Worm (Caenorhabditis elegans) whole organism, early embryonic: ENCODE measurements around the gene tmed-13.

Source experiments
- B0310.2 ChIP-seq: sonication (generic microtip); optimal IDR thresholded peaks from 2 replicates; lab custom pipeline; 2016; ENCODE audit warnings: mild to moderate bottlenecking, missing genetic modification characterization, missing compliant biosample characterization
- F13C5.2 ChIP-seq: sonication (generic microtip); optimal IDR thresholded peaks from 2 replicates; lab custom pipeline; 2017; ENCODE audit warnings: mild to moderate bottlenecking, missing genetic modification characterization, inconsistent platforms, missing compliant biosample characterization
- aly-1 ChIP-seq: sonication (generic microtip); optimal IDR thresholded peaks from 2 replicates; lab custom pipeline; 2016; ENCODE audit warnings: missing genetic modification characterization, missing compliant biosample characterization
- ama-1 ChIP-seq: fragments of 150-350 bp; optimal IDR thresholded peaks from 2 replicates; lab custom pipeline; 2014
- ceh-13 ChIP-seq: fragments of 200-800 bp; sonication (Bioruptor generic); optimal IDR thresholded peaks from 2 replicates; lab custom pipeline; 2018; ENCODE audit warnings: mild to moderate bottlenecking, missing genetic modification characterization, missing compliant biosample characterization
- ceh-36 ChIP-seq: sonication (generic microtip); optimal IDR thresholded peaks from 2 replicates; lab custom pipeline; 2016; ENCODE audit warnings: missing genetic modification characterization, inconsistent platforms, missing compliant biosample characterization
- ets-7 ChIP-seq: sonication (generic microtip); optimal IDR thresholded peaks from 2 replicates; lab custom pipeline; 2016; ENCODE audit warnings: missing genotype, missing genetic modification characterization, missing compliant biosample characterization
- flt-1 ChIP-seq: fragments of 200-800 bp; sonication (Bioruptor generic); IDR thresholded peaks from 2 replicates; pipeline ENCODE4 v1.3.6; 2022; ENCODE audit warnings: missing genetic modification characterization, missing compliant biosample characterization
- hmg-4 ChIP-seq: fragments of 200-800 bp; sonication (Bioruptor generic); optimal IDR thresholded peaks from 2 replicates; lab custom pipeline; 2018; ENCODE audit warnings: mild to moderate bottlenecking, missing genetic modification characterization, missing compliant biosample characterization
- scrt-1 ChIP-seq: fragments of 200-800 bp; sonication (Bioruptor generic); IDR thresholded peaks from 2 replicates; pipeline ENCODE4 v1.3.6; 2022; ENCODE audit warnings: missing genetic modification characterization, missing compliant biosample characterization
- tbx-11 ChIP-seq: fragments of 200-800 bp; sonication (Bioruptor generic); IDR thresholded peaks from 2 replicates; pipeline ENCODE4 v1.3.6; 2022; ENCODE audit warnings: missing genetic modification characterization, missing compliant biosample characterization
- tbx-37 ChIP-seq: fragments of 200-800 bp; sonication (Bioruptor generic); conservative IDR thresholded peaks from 2 replicates; pipeline ENCODE4 v1.3.6; 2022; ENCODE audit warnings: missing genetic modification reagents, missing genetic modification characterization, missing compliant biosample characterization

DNA sequence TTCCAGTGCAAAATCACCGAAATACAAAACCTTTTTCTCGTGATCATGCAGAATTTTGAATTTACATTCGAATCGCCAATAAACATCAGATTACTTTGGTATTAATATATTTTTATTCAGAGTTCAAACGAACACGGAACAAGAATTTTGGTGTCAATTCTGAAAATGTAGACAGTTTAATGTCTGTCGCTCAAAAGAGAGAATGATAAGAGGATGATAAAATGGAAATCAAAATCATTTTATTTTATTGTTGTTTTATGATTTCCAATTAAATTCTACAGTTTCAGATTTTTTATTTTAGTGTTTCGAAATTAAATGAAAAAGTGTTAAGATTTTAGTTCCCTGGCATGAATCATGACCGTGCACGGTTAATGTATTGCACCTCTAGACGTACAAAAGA is 38.8 kb downstream of the tmed-13 start:
- TF ChIP-seq ets-7 (tag; lab: Kevin White, UChicago): no peak
- TF ChIP-seq F13C5.2: no peak
- no peak for TF ChIP-seq ceh-13 (GFP tag; lab: Kevin White, UChicago)
- no peak for TF ChIP-seq scrt-1 (GFP tag; lab: Robert Waterston, UW)
- no peak for TF ChIP-seq ama-1 (lab: Kevin White, UChicago)
- TF ChIP-seq ceh-36 (tag; lab: Kevin White, UChicago): no peak
- no peak for TF ChIP-seq tbx-37 (GFP tag; lab: Robert Waterston, UW)
- no peak for TF ChIP-seq flt-1 (GFP tag; lab: Robert Waterston, UW)
- TF ChIP-seq B0310.2 (tag; lab: Kevin White, UChicago): no peak
- TF ChIP-seq aly-1: no peak
- TF ChIP-seq hmg-4 (GFP tag; lab: Kevin White, UChicago): no peak
- no peak for TF ChIP-seq tbx-11 (GFP tag; lab: Robert Waterston, UW)
